Fruit fly (Drosophila melanogaster): ENCODE measurements around the gene CG11905.

The CG11905 gene

dm6 chr3L:16893647-16894046 is 41.7 kb downstream of the CG11905 start:
- peak; percentile 40 for TF ChIP-seq noc (tag; optimal IDR thresholded peaks at IDR 0.05)

dm6 chr3L:16892728-16893271 is 42.5 kb downstream of the CG11905 start:
- TF ChIP-seq noc (tag; optimal IDR thresholded peaks at IDR 0.05) = no peak

- no peak for TF ChIP-seq noc (tag; optimal IDR thresholded peaks at IDR 0.05)
These were observed 43.4 kb downstream of the CG11905 start for dm6 chr3L:16891914-16892313.

dm6 chr3L:16890650-16891336 is 44.5 kb downstream of the CG11905 start:
- TF ChIP-seq noc (tag; optimal IDR thresholded peaks at IDR 0.05) = peak; percentile 23

DNA sequence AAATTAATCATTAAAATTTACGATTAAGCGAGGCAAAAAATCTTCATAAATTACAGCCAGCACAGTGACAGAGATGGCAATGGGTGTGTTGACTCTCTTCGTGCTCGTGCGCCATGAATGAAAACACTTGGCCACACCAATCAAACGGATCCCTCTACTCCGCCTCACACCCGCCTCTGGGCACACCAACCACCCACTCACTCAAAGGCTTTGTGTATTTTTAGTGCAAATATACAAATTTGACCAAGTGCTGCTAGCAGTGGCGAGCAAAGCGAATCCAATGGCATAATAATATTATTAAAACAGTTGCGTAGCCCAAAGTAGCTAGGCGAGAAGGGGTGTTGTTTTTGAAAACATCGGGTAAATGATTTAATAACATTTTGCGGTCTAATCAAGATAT is 45.8 kb downstream of the CG11905 start:
- TF ChIP-seq noc (tag; optimal IDR thresholded peaks at IDR 0.05) = no peak

DNA sequence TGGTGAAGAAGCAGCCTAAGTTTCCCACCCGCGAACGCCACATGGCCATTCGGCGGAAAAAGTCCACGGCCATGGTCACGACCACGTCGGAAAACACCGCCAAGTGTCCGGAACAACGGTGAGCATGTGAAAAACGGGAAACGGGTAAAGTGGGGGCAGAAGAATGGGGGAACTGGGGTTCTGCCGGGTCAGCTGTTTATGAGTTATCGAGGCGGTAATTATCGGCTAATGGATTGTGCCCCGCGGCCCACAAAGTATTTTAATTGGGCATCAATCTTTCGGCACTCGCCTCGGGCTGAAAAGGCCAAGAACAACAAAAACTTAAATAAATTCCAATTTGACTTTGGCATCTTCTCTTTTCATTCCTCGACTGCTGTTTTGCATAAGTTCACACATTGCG is 48.1 kb downstream of the CG11905 start:
- no peak for TF ChIP-seq noc (tag; optimal IDR thresholded peaks at IDR 0.05)

dm6 chr3L:16886179-16886930 is 49.0 kb downstream of the CG11905 start:
- no peak for TF ChIP-seq noc (tag; optimal IDR thresholded peaks at IDR 0.05)

DNA sequence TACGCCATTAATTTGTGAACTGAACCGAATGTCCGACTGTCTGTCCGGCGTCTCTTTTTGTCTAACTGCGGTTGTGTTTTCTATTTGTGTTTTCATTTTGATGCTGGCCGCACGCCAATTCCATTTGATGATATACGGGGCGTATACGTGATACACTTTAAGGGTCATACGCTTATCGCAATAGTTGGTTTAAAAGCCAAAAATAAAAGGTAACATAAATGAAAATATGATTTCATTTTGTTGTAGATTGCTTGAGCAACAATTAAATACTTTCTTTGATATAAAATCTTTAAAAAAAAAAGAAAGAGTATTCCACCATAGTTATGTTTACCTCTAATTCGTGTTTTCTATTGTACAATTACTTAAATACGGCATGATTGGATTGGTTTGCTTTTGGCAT is 50.3 kb downstream of the CG11905 start:
- peak; percentile 41 for TF ChIP-seq noc (tag; optimal IDR thresholded peaks at IDR 0.05)

DNA sequence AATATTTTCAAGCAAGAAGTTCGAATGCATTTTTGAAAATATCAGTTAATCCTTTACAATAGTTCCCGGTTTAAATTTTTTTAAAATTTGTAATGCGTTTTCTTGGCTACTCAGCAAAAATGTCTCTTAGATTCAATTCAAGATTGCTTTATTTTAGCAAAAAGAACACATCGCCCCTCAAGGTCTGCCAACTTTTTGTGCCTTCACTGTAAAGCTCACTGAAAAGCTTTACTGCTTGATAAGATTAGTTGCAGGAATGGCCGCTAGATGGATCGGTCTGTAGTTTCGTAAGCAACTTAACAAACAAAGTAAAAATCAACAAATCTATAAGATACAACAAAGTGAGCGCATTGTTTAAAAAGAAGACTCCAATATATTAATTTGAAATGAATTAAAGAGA is 51.3 kb downstream of the CG11905 start:
- no peak for TF ChIP-seq noc (tag; optimal IDR thresholded peaks at IDR 0.05)

DNA sequence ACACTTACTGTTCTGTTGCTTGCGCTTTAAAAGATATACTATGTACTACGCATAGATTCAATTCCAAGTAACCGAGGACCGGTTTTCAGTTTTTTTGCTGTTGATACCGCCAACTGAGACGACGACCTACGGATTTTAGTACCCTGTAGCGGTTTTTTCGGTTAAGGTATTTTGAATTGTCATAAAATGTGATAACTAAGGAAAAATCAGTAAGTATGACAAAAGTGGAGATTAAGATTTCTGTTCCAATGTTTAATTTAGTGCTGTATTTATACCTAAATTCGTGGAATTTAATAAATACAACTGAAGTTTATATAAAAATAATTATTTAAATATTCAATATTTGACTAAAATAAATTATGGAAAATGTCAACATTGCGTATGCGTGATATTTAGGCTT is 54.2 kb downstream of the CG11905 start:
- peak; percentile 44 for TF ChIP-seq noc (tag; optimal IDR thresholded peaks at IDR 0.05)

- TF ChIP-seq noc (tag; optimal IDR thresholded peaks at IDR 0.05) = no peak
These were observed 56.4 kb downstream of the CG11905 start for dm6 chr3L:16878830-16879536.
